Worm (Caenorhabditis elegans) whole organism, midembryonic: ENCODE data around the gene nipi-4.

Source experiments
- T22C8.4 ChIP-seq: fragments of 200-800 bp; sonication (Bioruptor generic); IDR thresholded peaks from 2 replicates; pipeline ENCODE4 v1.3.6; 2022; ENCODE audit warnings: missing genetic modification characterization, missing compliant biosample characterization
- cog-1 ChIP-seq: sonication (generic microtip); optimal IDR thresholded peaks from 2 replicates; lab custom pipeline; 2016; ENCODE audit warnings: missing genetic modification characterization, missing compliant biosample characterization
- flt-1 ChIP-seq: fragments of 200-800 bp; sonication (Bioruptor generic); IDR thresholded peaks from 2 replicates; pipeline ENCODE4 v1.3.6; 2022; ENCODE audit warnings: missing genetic modification characterization, missing compliant biosample characterization
- klf-2 ChIP-seq: fragments of 200-800 bp; sonication (Bioruptor generic); conservative IDR thresholded peaks from 2 replicates; pipeline ENCODE4 v1.3.6; 2022; ENCODE audit warnings: missing genetic modification reagents, missing genetic modification characterization, missing compliant biosample characterization
- med-1 ChIP-seq: sonication (generic microtip); optimal IDR thresholded peaks from 2 replicates; lab custom pipeline; 2017; ENCODE audit warnings: missing genetic modification characterization, mild to moderate bottlenecking, missing compliant biosample characterization, antibody characterized with exemption, missing genetic modification reagents; ENCODE audit not compliant: insufficient read depth
- ref-1 ChIP-seq: fragments of 200-800 bp; sonication (Bioruptor generic); conservative IDR thresholded peaks from 2 replicates; pipeline ENCODE4 v1.3.6; 2022; ENCODE audit warnings: missing genetic modification reagents, missing genetic modification characterization, missing compliant biosample characterization
- tab-1 ChIP-seq: fragments of 200-800 bp; sonication (Bioruptor generic); IDR thresholded peaks from 2 replicates; pipeline ENCODE4 v1.3.6; 2022; ENCODE audit warnings: missing genetic modification characterization, missing compliant biosample characterization
- ztf-23 ChIP-seq: fragments of 200-800 bp; sonication (Bioruptor generic); IDR thresholded peaks from 2 replicates; pipeline ENCODE4 v1.3.6; 2022; ENCODE audit warnings: missing genetic modification reagents, missing genetic modification characterization, missing compliant biosample characterization
- ztf-29 ChIP-seq: fragments of 200-800 bp; sonication (Bioruptor generic); IDR thresholded peaks from 2 replicates; pipeline ENCODE4 v1.3.6; 2022; ENCODE audit warnings: missing genetic modification reagents, missing genetic modification characterization, missing compliant biosample characterization

nipi-4 gene

ce11 chrV:7870707-7871106 is at the start of gene nipi-4:
TSS of gene nipi-4 (minus strand) at chrV:7870807.
- TF ChIP-seq klf-2 (GFP tag; lab: Robert Waterston, UW) (no peak), ztf-29 (no peak), ztf-23 (no peak), cog-1 (tag; lab: Kevin White, UChicago) (no peak), ref-1 (no peak)

- TF ChIP-seq T22C8.4 (GFP tag; lab: Robert Waterston, UW) (no peak), ztf-29 (no peak), ztf-23 (no peak), med-1 (no peak), tab-1 (GFP tag; lab: Robert Waterston, UW) (no peak), cog-1 (tag; lab: Kevin White, UChicago) (no peak), ref-1 (no peak), flt-1 (GFP tag; lab: Robert Waterston, UW) (no peak), klf-2 (GFP tag; lab: Robert Waterston, UW) (no peak)
These were observed 37.8 kb upstream of the nipi-4 start for ce11 chrV:7908431-7908830.

- TF ChIP-seq tab-1 (GFP tag; lab: Robert Waterston, UW) (no peak), cog-1 (tag; lab: Kevin White, UChicago) (no peak), klf-2 (GFP tag; lab: Robert Waterston, UW) (no peak), flt-1 (GFP tag; lab: Robert Waterston, UW) (no peak), ztf-29 (no peak), ztf-23 (no peak), med-1 (no peak), T22C8.4 (GFP tag; lab: Robert Waterston, UW) (no peak), ref-1 (no peak)
These were observed 33.8 kb upstream of the nipi-4 start for ce11 chrV:7904389-7904788.

ce11 chrV:7901222-7901621 is 30.6 kb upstream of the nipi-4 start:
- no peak for TF ChIP-seq cog-1 (tag; lab: Kevin White, UChicago)
- TF ChIP-seq tab-1 (GFP tag; lab: Robert Waterston, UW): no peak
- TF ChIP-seq flt-1 (GFP tag; lab: Robert Waterston, UW): no peak
- no peak for TF ChIP-seq klf-2 (GFP tag; lab: Robert Waterston, UW)
- no peak for TF ChIP-seq ztf-29
- TF ChIP-seq ref-1: no peak
- TF ChIP-seq T22C8.4 (GFP tag; lab: Robert Waterston, UW): no peak
- TF ChIP-seq med-1: no peak
- TF ChIP-seq ztf-23: no peak

- TF ChIP-seq flt-1 (GFP tag; lab: Robert Waterston, UW) (no peak), ztf-29 (no peak), ref-1 (no peak), tab-1 (GFP tag; lab: Robert Waterston, UW) (no peak), med-1 (no peak), klf-2 (GFP tag; lab: Robert Waterston, UW) (no peak), ztf-23 (no peak), cog-1 (tag; lab: Kevin White, UChicago) (no peak), T22C8.4 (GFP tag; lab: Robert Waterston, UW) (no peak)
These were observed 29.2 kb upstream of the nipi-4 start, which contains the start of gene F40A3.7 for ce11 chrV:7899761-7900160. TSS of gene F40A3.7 (minus strand) at chrV:7899861.

ce11 chrV:7893812-7894381 is 23.3 kb upstream of the nipi-4 start, which contains the start of gene F40A3.6:
TSS of gene F40A3.6 (minus strand) at chrV:7893862.
- TF ChIP-seq med-1 (no peak), flt-1 (GFP tag; lab: Robert Waterston, UW) (no peak), ref-1 (no peak), ztf-23 (no peak), ztf-29 (no peak), tab-1 (GFP tag; lab: Robert Waterston, UW) (no peak), cog-1 (tag; lab: Kevin White, UChicago) (no peak), T22C8.4 (GFP tag; lab: Robert Waterston, UW) (no peak), klf-2 (GFP tag; lab: Robert Waterston, UW) (no peak)

ce11 chrV:7891230-7891629 is 20.6 kb upstream of the nipi-4 start, which contains the start of gene F40A3.1:
TSS of gene F40A3.1 (plus strand) at chrV:7891530.
- TF ChIP-seq T22C8.4 (GFP tag; lab: Robert Waterston, UW): no peak

- TF ChIP-seq cog-1 (tag; lab: Kevin White, UChicago) (no peak), ztf-29 (no peak), T22C8.4 (GFP tag; lab: Robert Waterston, UW) (no peak), klf-2 (GFP tag; lab: Robert Waterston, UW) (no peak), tab-1 (GFP tag; lab: Robert Waterston, UW) (no peak), flt-1 (GFP tag; lab: Robert Waterston, UW) (no peak)
These were observed 17.4 kb upstream of the nipi-4 start for ce11 chrV:7888036-7888435.

- TF ChIP-seq cog-1 (tag; lab: Kevin White, UChicago) (no peak), T22C8.4 (GFP tag; lab: Robert Waterston, UW) (no peak), ref-1 (no peak), tab-1 (GFP tag; lab: Robert Waterston, UW) (no peak), med-1 (no peak), flt-1 (GFP tag; lab: Robert Waterston, UW) (no peak), ztf-23 (no peak), ztf-29 (no peak), klf-2 (GFP tag; lab: Robert Waterston, UW) (no peak)
These were observed 13.8 kb upstream of the nipi-4 start for ce11 chrV:7884441-7884840.

ce11 chrV:7878411-7878964 is 7.9 kb upstream of the nipi-4 start, which contains the start of gene F40A3.2:
TSS of gene F40A3.2 (plus strand) at chrV:7878914.
- TF ChIP-seq cog-1 (tag; lab: Kevin White, UChicago) (no peak), ztf-29 (no peak), T22C8.4 (GFP tag; lab: Robert Waterston, UW) (no peak)
